Worm (Caenorhabditis elegans) whole organism, L3 larva: ENCODE data around the gene T05A8.2.
"Not testable (repeated sequence)": the region's sequence is repeated elsewhere in the genome, so short reads cannot be mapped to it uniquely, and the experiment has no call there.

Experiments used
- aly-2 ChIP-seq: fragments of 150-350 bp; optimal IDR thresholded peaks from 2 replicates; lab custom pipeline; 2014; ENCODE audit warnings: missing biosample characterization, missing genetic modification characterization
- ama-1 ChIP-seq: fragments of 150-350 bp; optimal IDR thresholded peaks from 2 replicates; lab custom pipeline; 2018
- ceh-16 ChIP-seq: sonication (generic microtip); optimal IDR thresholded peaks from 2 replicates; lab custom pipeline; 2017; ENCODE audit warnings: missing biosample characterization, missing genetic modification characterization
- ceh-28 ChIP-seq: fragments of 150-350 bp; optimal IDR thresholded peaks from 2 replicates; lab custom pipeline; 2014; ENCODE audit warnings: missing biosample characterization, missing genetic modification reagents, missing genetic modification characterization
- ceh-82 ChIP-seq: fragments of 150-350 bp; optimal IDR thresholded peaks from 2 replicates; lab custom pipeline; 2014; ENCODE audit warnings: missing biosample characterization, missing genetic modification characterization
- ceh-9 ChIP-seq: sonication (generic microtip); optimal IDR thresholded peaks from 2 replicates; lab custom pipeline; 2018; ENCODE audit warnings: missing biosample characterization, missing genetic modification characterization
- daf-12 ChIP-seq: fragments of 150-350 bp; optimal IDR thresholded peaks from 2 replicates; lab custom pipeline; 2014; ENCODE audit warnings: missing biosample characterization, missing genetic modification reagents, missing genetic modification characterization
- egl-27 ChIP-seq: sonication (generic microtip); optimal IDR thresholded peaks from 4 replicates; lab custom pipeline; 2017; ENCODE audit warnings: missing biosample characterization, missing genetic modification reagents, missing genetic modification characterization
- egl-5 ChIP-seq: fragments of 150-350 bp; optimal IDR thresholded peaks from 2 replicates; lab custom pipeline; 2017; ENCODE audit warnings: missing biosample characterization, missing genetic modification reagents, missing genetic modification characterization, inconsistent platforms
- elt-2 ChIP-seq: sonication (generic microtip); optimal IDR thresholded peaks from 2 replicates; lab custom pipeline; 2016; ENCODE audit warnings: missing genetic modification reagents, mild to moderate bottlenecking, missing genetic modification characterization, missing compliant biosample characterization
- eor-1 ChIP-seq, 2 experiments: fragments of 150-350 bp; optimal IDR thresholded peaks; 2 replicates each; lab custom pipeline; 2014 to 2018; ENCODE audit warnings: missing biosample characterization in 2 of 2, missing genetic modification characterization in 2 of 2
- fkh-10 ChIP-seq: sonication (generic microtip); optimal IDR thresholded peaks from 2 replicates; lab custom pipeline; 2017; ENCODE audit warnings: missing biosample characterization, missing genetic modification reagents, missing genetic modification characterization
- fkh-2 ChIP-seq: fragments of 150-350 bp; optimal IDR thresholded peaks from 2 replicates; lab custom pipeline; 2014; ENCODE audit warnings: missing biosample characterization, missing genetic modification reagents, missing genetic modification characterization
- fos-1 ChIP-seq: fragments of 150-350 bp; optimal IDR thresholded peaks from 2 replicates; lab custom pipeline; 2014; ENCODE audit warnings: missing biosample characterization, missing genetic modification characterization
- jun-1 ChIP-seq: fragments of 150-350 bp; optimal IDR thresholded peaks from 2 replicates; lab custom pipeline; 2014; ENCODE audit warnings: missing biosample characterization, missing genetic modification reagents, missing genetic modification characterization
- lin-15B ChIP-seq: fragments of 150-350 bp; optimal IDR thresholded peaks from 2 replicates; lab custom pipeline; 2014; ENCODE audit warnings: missing biosample characterization, missing genetic modification characterization
- mdl-1 ChIP-seq: fragments of 150-350 bp; optimal IDR thresholded peaks from 2 replicates; lab custom pipeline; 2014; ENCODE audit warnings: missing biosample characterization, missing genetic modification characterization
- mml-1 ChIP-seq: fragments of 150-350 bp; sonication (generic microtip); optimal IDR thresholded peaks from 3 replicates; lab custom pipeline; 2014; ENCODE audit warnings: missing biosample characterization, missing genetic modification characterization
- nfya-1 ChIP-seq: sonication (generic microtip); optimal IDR thresholded peaks from 2 replicates; lab custom pipeline; 2017; ENCODE audit warnings: missing genetic modification characterization, mild to moderate bottlenecking, missing compliant biosample characterization, antibody characterized with exemption, moderate library complexity; ENCODE audit not compliant: insufficient read depth
- nhr-23 ChIP-seq: fragments of 150-350 bp; optimal IDR thresholded peaks from 2 replicates; lab custom pipeline; 2014; ENCODE audit warnings: missing biosample characterization, missing genetic modification reagents, missing genetic modification characterization
- nhr-25 ChIP-seq: sonication (generic microtip); optimal IDR thresholded peaks from 2 replicates; lab custom pipeline; 2017; ENCODE audit warnings: missing biosample characterization, missing genetic modification characterization
- nhr-28 ChIP-seq: fragments of 150-350 bp; optimal IDR thresholded peaks from 2 replicates; lab custom pipeline; 2014; ENCODE audit warnings: missing biosample characterization, missing genetic modification characterization
- nhr-43 ChIP-seq: sonication (generic microtip); optimal IDR thresholded peaks from 2 replicates; lab custom pipeline; 2016; ENCODE audit warnings: mild to moderate bottlenecking, missing genetic modification characterization, missing compliant biosample characterization; ENCODE audit not compliant: poor library complexity, severe bottlenecking
- nhr-67 ChIP-seq: fragments of 150-350 bp; optimal IDR thresholded peaks from 2 replicates; lab custom pipeline; 2014; ENCODE audit warnings: missing biosample characterization, missing genetic modification characterization
- nhr-76 ChIP-seq: fragments of 150-350 bp; sonication (generic microtip); optimal IDR thresholded peaks from 5 replicates; lab custom pipeline; 2014; ENCODE audit warnings: missing biosample characterization, missing genetic modification characterization
- nhr-77 ChIP-seq: fragments of 150-350 bp; optimal IDR thresholded peaks from 2 replicates; lab custom pipeline; 2014; ENCODE audit warnings: missing biosample characterization, missing genetic modification characterization
- pqm-1 ChIP-seq: fragments of 150-350 bp; optimal IDR thresholded peaks from 2 replicates; lab custom pipeline; 2017; ENCODE audit warnings: missing biosample characterization, missing genetic modification characterization, inconsistent platforms
- skn-1 ChIP-seq: fragments of 150-350 bp; optimal IDR thresholded peaks from 2 replicates; lab custom pipeline; 2014; ENCODE audit warnings: missing biosample characterization, missing genetic modification characterization
- tbx-2 ChIP-seq: sonication (generic microtip); optimal IDR thresholded peaks from 2 replicates; lab custom pipeline; 2016; ENCODE audit warnings: mild to moderate bottlenecking, missing genetic modification characterization, missing compliant biosample characterization
- unc-39 ChIP-seq: sonication (generic microtip); optimal IDR thresholded peaks from 4 replicates; lab custom pipeline; 2017; ENCODE audit warnings: missing biosample characterization, missing genetic modification characterization
- unc-62 ChIP-seq: fragments of 150-350 bp; sonication (generic microtip); optimal IDR thresholded peaks from 4 replicates; lab custom pipeline; 2014; ENCODE audit warnings: missing biosample characterization, missing genetic modification reagents, missing genetic modification characterization
- zag-1 ChIP-seq: fragments of 150-350 bp; optimal IDR thresholded peaks from 2 replicates; lab custom pipeline; 2014; ENCODE audit warnings: missing biosample characterization, missing genetic modification characterization
- ztf-11 ChIP-seq: fragments of 150-350 bp; optimal IDR thresholded peaks from 2 replicates; lab custom pipeline; 2014; ENCODE audit warnings: missing biosample characterization, missing genetic modification characterization
- ztf-4 ChIP-seq: fragments of 150-350 bp; optimal IDR thresholded peaks from 2 replicates; lab custom pipeline; 2014; ENCODE audit warnings: missing biosample characterization, missing genetic modification characterization

The T05A8.2 gene

DNA sequence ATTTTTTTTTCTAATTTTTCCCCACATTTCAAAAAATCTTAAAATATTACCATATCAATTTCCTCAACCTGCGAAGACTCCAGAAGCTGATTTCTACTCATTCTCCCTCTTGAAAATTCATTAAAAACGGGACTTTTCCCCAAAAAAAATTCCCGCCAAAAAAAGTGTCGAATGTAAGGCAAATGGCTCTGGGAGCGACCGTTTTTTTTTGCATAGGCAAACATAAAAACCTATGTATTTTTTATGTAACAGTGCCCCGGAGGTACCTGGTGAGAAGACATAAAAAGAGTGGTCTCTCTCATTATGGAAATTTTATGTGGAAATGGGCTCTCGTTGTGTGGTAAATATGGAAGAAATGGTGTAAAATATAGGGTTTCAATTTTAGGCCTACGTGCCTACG, 26.6 kb downstream of the T05A8.2 start, which contains the start of gene ceh-87:
ceh-87 (minus strand) TSS at position 101 of the 400 bp plus-strand sequence.
- no peak for TF ChIP-seq nhr-67 (tag; lab: Kevin White, UChicago)
- no peak for TF ChIP-seq jun-1
- no peak for TF ChIP-seq aly-2
- no peak for TF ChIP-seq nhr-43 (tag; lab: Kevin White, UChicago)
- no peak for TF ChIP-seq ceh-16

DNA sequence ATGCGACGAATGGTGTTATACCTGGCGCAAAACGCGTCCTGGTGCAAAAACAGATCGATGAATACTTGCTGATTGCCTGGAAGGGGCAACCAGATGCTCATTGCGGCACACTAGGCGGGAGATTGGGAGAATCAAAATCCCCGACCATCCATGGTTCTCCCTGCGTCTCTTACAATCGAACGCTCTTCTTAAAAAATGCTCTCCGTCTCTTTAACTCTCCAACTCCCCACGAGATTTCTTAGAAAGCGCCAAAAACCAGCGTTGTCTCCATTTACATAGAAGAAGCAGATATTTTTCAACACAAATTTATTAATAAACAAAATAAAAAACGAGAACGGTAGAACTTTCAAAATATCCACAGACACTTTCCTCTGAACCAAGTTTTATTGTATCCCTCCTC, 29.7 kb downstream of the T05A8.2 start, which contains the start of gene F34D6.1:
F34D6.1 (minus strand) TSS at position 101 of the 400 bp plus-strand sequence.
- no peak for TF ChIP-seq daf-12 (tag; lab: Kevin White, UChicago)
- TF ChIP-seq zag-1 = no peak
- TF ChIP-seq nhr-28 (tag; lab: Kevin White, UChicago) = no peak
- no peak for TF ChIP-seq ztf-4 (tag; lab: Kevin White, UChicago)
- no peak for TF ChIP-seq nhr-23 (tag; lab: Kevin White, UChicago)
- no peak for TF ChIP-seq egl-5 (tag; lab: Kevin White, UChicago)
- no peak for TF ChIP-seq nhr-25 (tag; lab: Kevin White, UChicago)
- TF ChIP-seq fos-1 (tag; lab: Kevin White, UChicago) = no peak
- no peak for TF ChIP-seq mml-1 (tag; lab: Kevin White, UChicago)
- no peak for TF ChIP-seq skn-1 (tag; lab: Kevin White, UChicago)
- TF ChIP-seq egl-27 = no peak
- TF ChIP-seq ceh-82 (tag; lab: Kevin White, UChicago) = no peak

DNA sequence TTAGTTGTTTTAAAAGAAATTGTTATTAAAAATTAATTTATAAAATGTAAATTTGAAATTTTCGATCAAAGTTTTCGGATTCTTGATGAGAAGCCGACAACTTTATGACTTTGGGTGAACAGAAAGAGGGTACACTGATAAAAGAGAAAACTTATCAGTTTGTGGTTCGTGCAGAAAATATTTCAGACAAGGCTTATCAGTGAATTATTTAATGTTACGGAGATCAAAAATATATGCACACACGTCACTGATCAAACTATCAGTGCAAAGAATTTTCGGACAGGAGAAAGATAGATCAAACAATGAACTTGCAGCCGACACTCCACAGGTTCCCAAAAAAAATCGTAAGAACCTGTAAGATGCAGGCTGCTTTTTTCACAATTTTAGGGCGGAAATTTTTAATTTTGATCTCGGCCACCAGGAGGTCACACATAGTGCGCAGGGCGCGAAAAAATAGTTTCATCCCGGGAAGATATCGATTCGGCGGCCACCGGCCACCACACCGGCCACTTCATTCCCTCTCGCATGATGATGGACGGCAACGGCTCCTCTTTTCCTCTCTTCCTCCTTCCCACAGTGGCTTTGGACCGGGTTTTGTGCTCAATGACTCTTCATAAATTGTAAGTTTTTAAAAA, 33.2 kb downstream of the T05A8.2 start, which contains the start of gene F22E5.17:
F22E5.17 (plus strand) TSS at position 508 of the 635 bp plus-strand sequence.
- no peak for TF ChIP-seq nhr-67 (tag; lab: Kevin White, UChicago)
- TF ChIP-seq nhr-77 (tag; lab: Kevin White, UChicago) = no peak
- no peak for TF ChIP-seq aly-2
- TF ChIP-seq pqm-1 = peak; percentile 69
- no peak for TF ChIP-seq ama-1 (lab: Kevin White, UChicago)
- no peak for TF ChIP-seq tbx-2
- TF ChIP-seq ceh-82 (tag; lab: Kevin White, UChicago) = no peak
- peak; percentile 4 for TF ChIP-seq skn-1 (tag; lab: Kevin White, UChicago)
- TF ChIP-seq fkh-10 (GFP tag; lab: Kevin White, UChicago) = no peak
- TF ChIP-seq ztf-11 (tag; lab: Kevin White, UChicago) = no peak
- TF ChIP-seq elt-2 = peak; percentile 94
- no peak for TF ChIP-seq eor-1 (tag; optimal IDR thresholded peaks at IDR 0.05; lab: Kevin White, UChicago)
- no peak for TF ChIP-seq daf-12 (tag; lab: Kevin White, UChicago)
- TF ChIP-seq mdl-1 = no peak
- no peak for TF ChIP-seq unc-62

DNA sequence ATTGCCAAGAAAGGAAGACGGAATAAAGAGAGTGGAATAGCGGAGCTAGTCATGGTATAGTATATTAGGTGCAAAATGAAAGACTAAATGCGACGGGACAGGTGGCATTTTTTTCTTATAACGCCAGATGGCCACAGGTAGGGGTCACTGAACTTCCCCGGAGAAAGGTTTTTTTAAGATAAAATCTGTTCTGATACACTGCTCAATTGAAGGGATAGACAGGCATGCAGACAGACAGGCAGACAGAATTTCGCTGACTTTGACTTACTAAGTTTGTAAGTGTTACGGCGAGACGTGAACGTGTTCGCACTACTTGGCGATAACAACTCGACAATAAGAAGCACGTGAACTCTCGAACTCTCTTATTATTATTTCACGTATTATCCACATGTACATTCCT, 37.3 kb downstream of the T05A8.2 start, which contains the start of the genes F22E5.20 and F22E5.1:
F22E5.20 (minus strand) TSS at position 101 of the 400 bp plus-strand sequence.
F22E5.1 (plus strand) TSS at position 242 of the 400 bp plus-strand sequence.
- not testable (repeated sequence) for TF ChIP-seq lin-15B; ceh-82 (tag; lab: Kevin White, UChicago); tbx-2
- TF ChIP-seq, all 47 proteins: peak for 0; not testable (repeated sequence) for 47

DNA sequence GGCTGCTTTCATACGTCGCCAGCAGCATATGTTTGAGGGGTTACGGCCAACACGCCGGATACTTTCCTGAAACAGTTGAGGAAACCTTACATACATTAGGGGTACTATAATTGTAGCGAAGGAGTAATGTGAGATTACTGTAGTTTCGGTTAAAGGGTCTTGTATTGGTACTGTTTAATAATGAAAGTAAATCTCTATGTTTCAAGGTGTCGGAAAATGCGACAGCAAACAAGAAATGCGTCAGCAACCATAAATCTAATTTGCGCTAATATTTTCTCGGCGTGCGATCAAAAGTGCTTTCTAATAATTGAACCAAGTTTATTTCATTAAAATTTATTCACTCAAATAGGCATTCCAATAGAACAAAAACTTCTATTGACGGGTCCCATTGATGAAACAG, 38.5 kb downstream of the T05A8.2 start, which contains the start of gene sri-57:
sri-57 (minus strand) TSS at position 101 of the 400 bp plus-strand sequence.
- not testable (repeated sequence) for TF ChIP-seq nfya-1, daf-12, nhr-23 (tag; lab: Kevin White, UChicago)

DNA sequence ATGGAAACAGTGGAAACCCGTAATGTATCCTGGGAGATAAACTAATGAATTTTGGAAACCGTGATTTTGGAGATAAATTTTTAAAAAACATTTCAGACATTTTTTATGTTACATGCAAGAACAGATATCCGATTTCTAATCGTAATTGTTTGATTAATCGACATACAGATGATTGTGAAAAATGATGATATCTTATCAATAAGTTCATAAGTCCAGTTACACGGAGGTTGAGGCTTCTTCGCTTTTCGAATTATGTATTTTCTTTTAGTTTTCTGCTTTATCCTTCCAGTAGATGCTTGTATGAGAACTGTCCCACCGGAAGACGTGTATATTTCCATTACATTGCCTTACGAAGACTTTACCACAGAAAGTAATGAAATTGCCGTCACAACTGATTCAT, 45.2 kb downstream of the T05A8.2 start, which contains the start of gene F22E5.22:
F22E5.22 (plus strand) TSS at position 301 of the 400 bp plus-strand sequence.
- TF ChIP-seq tbx-2 = no peak
- TF ChIP-seq ceh-16 = no peak
- no peak for TF ChIP-seq fkh-2 (tag; lab: Kevin White, UChicago)
- no peak for TF ChIP-seq ama-1 (lab: Kevin White, UChicago)
- no peak for TF ChIP-seq skn-1 (tag; lab: Kevin White, UChicago)
- no peak for TF ChIP-seq pqm-1
- no peak for TF ChIP-seq unc-39 (tag; lab: Kevin White, UChicago)
- TF ChIP-seq ceh-28 (tag; lab: Kevin White, UChicago) = no peak
- TF ChIP-seq ceh-9 = no peak
- TF ChIP-seq nhr-76 = no peak
- TF ChIP-seq, all 47 proteins: peak for 0
